Worm (Caenorhabditis elegans) whole organism, young adult: Measurements from ENCODE around the gene pmk-3.

Source experiments
- Y53F4B.3 ChIP-seq: fragments of 200-800 bp; sonication (Bioruptor generic); IDR thresholded peaks from 2 replicates; pipeline ENCODE4 v1.3.6; 2022; ENCODE audit warnings: missing genetic modification reagents, missing genetic modification characterization, missing compliant biosample characterization
- ama-1 ChIP-seq, 3 experiments: fragments of 150-350 bp in 1 of 3; sonication (generic microtip) in 2 of 3; optimal IDR thresholded peaks; 2 replicates each; lab custom pipeline; 2014 to 2018; ENCODE audit warnings: missing biosample characterization in 2 of 3, missing genetic modification characterization in 2 of 3, missing genetic modification reagents in 2 of 3
- cebp-2 ChIP-seq: fragments of 200-800 bp; sonication (Bioruptor generic); IDR thresholded peaks from 2 replicates; pipeline ENCODE4 v1.3.6; 2022; ENCODE audit warnings: missing genetic modification characterization, missing compliant biosample characterization
- ceh-100 ChIP-seq: fragments of 200-800 bp; sonication (Bioruptor generic); IDR thresholded peaks from 2 replicates; pipeline ENCODE4 v1.3.6; 2022; ENCODE audit warnings: missing genetic modification reagents, missing genetic modification characterization, missing compliant biosample characterization
- mxl-1 ChIP-seq: sonication (generic microtip); optimal IDR thresholded peaks from 2 replicates; lab custom pipeline; 2016; ENCODE audit warnings: missing genetic modification characterization, missing compliant biosample characterization

DNA sequence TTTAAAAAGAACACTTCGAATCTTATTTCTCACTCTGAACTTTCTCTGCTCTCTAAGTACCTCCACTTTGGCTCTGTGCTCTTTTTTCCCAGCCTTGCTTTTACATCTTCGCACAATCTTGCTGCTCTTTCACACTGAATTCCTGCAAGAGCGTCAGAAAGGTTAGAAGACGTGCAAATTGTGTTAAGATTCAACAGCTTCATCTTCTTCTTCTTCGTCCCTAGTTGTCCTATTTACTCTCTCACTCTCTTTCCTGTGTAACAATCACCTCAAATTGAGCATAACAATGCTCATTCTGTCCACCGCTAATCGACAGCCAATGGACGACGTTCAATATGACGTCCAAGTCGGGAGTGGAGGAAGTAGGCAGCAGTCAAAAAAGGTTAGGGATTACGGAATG, 42.4 kb downstream of the pmk-3 start:
- TF ChIP-seq ama-1 (optimal IDR thresholded peaks at IDR 0.05; lab: Kevin White, UChicago) (no peak), ama-1 (GFP tag; optimal IDR thresholded peaks at IDR 0.05; lab: Kevin White, UChicago) (no peak), mxl-1 (tag; lab: Kevin White, UChicago) (no peak), ceh-100 (no peak), cebp-2 (GFP tag; lab: Robert Waterston, UW) (no peak), Y53F4B.3 (GFP tag; lab: Robert Waterston, UW) (no peak)
